Fruit fly (Drosophila melanogaster) whole organism: Measurements from ENCODE around the gene Eig71Ek.

Source experiments
- CG8478 ChIP-seq: fragments of >200 bp; optimal IDR thresholded peaks from 2 replicates; lab custom pipeline; 2018; ENCODE audit warnings: inconsistent platforms
- Dll ChIP-seq: fragments of >200 bp; optimal IDR thresholded peaks from 2 replicates; lab custom pipeline; 2017
- EcR ChIP-seq, 2 experiments: fragments of >200 bp; optimal IDR thresholded peaks; 2 replicates each; lab custom pipeline; 2017; ENCODE audit warnings: missing biosample characterization in 2 of 2, missing genetic modification characterization in 2 of 2, missing genetic modification reagents in 2 of 2
- pan ChIP-seq: fragments of >200 bp; optimal IDR thresholded peaks from 2 replicates; lab custom pipeline; 2017
- psq ChIP-seq: fragments of >200 bp; optimal IDR thresholded peaks from 2 replicates; lab custom pipeline; 2017
- usp ChIP-seq: fragments of >200 bp; optimal IDR thresholded peaks from 2 replicates; lab custom pipeline; 2017; ENCODE audit warnings: missing biosample characterization, missing genetic modification characterization, mixed read lengths

Gene Eig71Ek

DNA sequence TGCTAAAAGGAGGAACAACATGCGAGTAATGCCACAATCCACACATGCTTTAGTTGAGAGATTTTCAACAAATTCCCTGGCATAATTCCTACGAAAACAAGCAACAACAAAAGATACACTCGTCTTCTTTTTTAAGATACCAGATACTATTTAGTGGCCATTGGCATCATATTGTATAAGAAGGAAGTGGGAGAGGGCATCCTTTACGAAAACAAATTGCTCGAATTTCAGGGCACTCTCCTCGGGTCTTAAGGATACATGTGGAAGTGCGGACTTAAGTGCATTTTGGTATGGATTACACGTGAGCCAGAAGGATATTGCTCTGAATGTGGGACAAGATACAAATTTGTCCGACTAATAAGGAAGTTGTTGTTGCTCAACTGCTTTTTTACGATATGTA lies 49.1 kb downstream of the Eig71Ek start:
- TF ChIP-seq psq (lab: Kevin White, UChicago), result no peak
- TF ChIP-seq CG8478 (lab: Kevin White, UChicago), result no peak
- TF ChIP-seq usp (GFP tag; lab: Kevin White, UChicago), result no peak
- no peak for TF ChIP-seq Dll (lab: Kevin White, UChicago)
- no peak for TF ChIP-seq EcR (GFP tag; optimal IDR thresholded peaks at IDR 0.05; lab: Kevin White, UChicago)
- no peak for TF ChIP-seq pan (lab: Kevin White, UChicago)

- no peak for TF ChIP-seq psq (lab: Kevin White, UChicago)
- TF ChIP-seq EcR (GFP tag; optimal IDR thresholded peaks at IDR 0.05; lab: Kevin White, UChicago), result no peak
- no peak for TF ChIP-seq usp (GFP tag; lab: Kevin White, UChicago)
- TF ChIP-seq CG8478 (lab: Kevin White, UChicago), result no peak
- no peak for TF ChIP-seq Dll (lab: Kevin White, UChicago)
- TF ChIP-seq pan (lab: Kevin White, UChicago), result no peak
Observed at dm6 chr3L:15711164-15711563, 50.1 kb downstream of the Eig71Ek start.
